Fruit fly (Drosophila melanogaster) whole organism, embryonic: ENCODE measurements around the gene Bicra.
A peak's percentile ranks its signal among the peaks of the same experiment; 100 is the strongest.

Source experiments
- Antp ChIP-seq: fragments of 200-800 bp; sonication (Bioruptor generic); optimal IDR thresholded peaks from 3 replicates; lab custom pipeline; 2016; ENCODE audit warnings: missing biosample characterization, missing genetic modification characterization
- Atf-2 ChIP-seq: fragments of 200-800 bp; sonication (Bioruptor generic); optimal IDR thresholded peaks from 2 replicates; lab custom pipeline; 2016; ENCODE audit warnings: missing biosample characterization, missing genetic modification characterization
- Atf6 ChIP-seq: fragments of 200-800 bp; sonication (Bioruptor generic); IDR thresholded peaks from 2 replicates; pipeline ENCODE4 v1.3.6; 2022; ENCODE audit warnings: missing biosample characterization, missing genetic modification characterization
- CG10147 ChIP-seq: fragments of 200-800 bp; sonication (Bioruptor generic); optimal IDR thresholded peaks from 2 replicates; lab custom pipeline; 2019; ENCODE audit warnings: missing biosample characterization, mild to moderate bottlenecking, missing genetic modification characterization, moderate library complexity
- CG11398 ChIP-seq: fragments of 200-800 bp; sonication (Bioruptor generic); optimal IDR thresholded peaks from 2 replicates; lab custom pipeline; 2016; ENCODE audit warnings: missing biosample characterization, missing genetic modification characterization
- CG11695 ChIP-seq: fragments of 200-800 bp; sonication (Bioruptor generic); IDR thresholded peaks from 3 replicates; pipeline ENCODE4 v1.3.6; 2022; ENCODE audit warnings: missing biosample characterization, missing genetic modification characterization
- CG12659 ChIP-seq: fragments of 200-800 bp; sonication (Bioruptor generic); optimal IDR thresholded peaks from 3 replicates; lab custom pipeline; 2017; ENCODE audit warnings: mild to moderate bottlenecking, missing biosample characterization, missing genetic modification reagents, missing genetic modification characterization
- CG12744 ChIP-seq: fragments of 200-800 bp; sonication (Bioruptor generic); optimal IDR thresholded peaks from 2 replicates; lab custom pipeline; 2016; ENCODE audit warnings: missing biosample characterization, missing genetic modification characterization
- CG13123 ChIP-seq: fragments of 200-800 bp; sonication (Bioruptor generic); optimal IDR thresholded peaks from 2 replicates; lab custom pipeline; 2016; ENCODE audit warnings: missing biosample characterization, missing genetic modification characterization
- CG13296 ChIP-seq: fragments of 200-800 bp; sonication (Bioruptor generic); optimal IDR thresholded peaks from 3 replicates; lab custom pipeline; 2018; ENCODE audit warnings: missing biosample characterization, mild to moderate bottlenecking, missing genetic modification characterization
- CG13775 ChIP-seq: fragments of 200-800 bp; sonication (Bioruptor generic); optimal IDR thresholded peaks from 3 replicates; lab custom pipeline; 2017; ENCODE audit warnings: missing biosample characterization, mild to moderate bottlenecking, missing genetic modification characterization
- CG15073 ChIP-seq: fragments of 200-800 bp; sonication (Bioruptor generic); optimal IDR thresholded peaks from 2 replicates; lab custom pipeline; 2016; ENCODE audit warnings: missing biosample characterization, missing genetic modification characterization
- CG16813 ChIP-seq: fragments of 200-800 bp; sonication (Bioruptor generic); IDR thresholded peaks from 3 replicates; pipeline ENCODE4 v1.3.6; 2022; ENCODE audit warnings: missing biosample characterization, missing genetic modification characterization; ENCODE audit not compliant: partially characterized antibody
- CG17568 ChIP-seq: fragments of 200-800 bp; sonication (Bioruptor generic); optimal IDR thresholded peaks from 2 replicates; lab custom pipeline; 2018; ENCODE audit warnings: missing biosample characterization, mild to moderate bottlenecking, missing genetic modification characterization, moderate library complexity
- CG17829 ChIP-seq: fragments of 200-800 bp; optimal IDR thresholded peaks from 2 replicates; lab custom pipeline; 2019; ENCODE audit warnings: missing biosample characterization, mild to moderate bottlenecking, missing genetic modification characterization, moderate library complexity
- CG18011 ChIP-seq: fragments of 200-800 bp; sonication (Bioruptor generic); optimal IDR thresholded peaks from 2 replicates; lab custom pipeline; 2017; ENCODE audit warnings: missing biosample characterization, missing genetic modification characterization, mild to moderate bottlenecking, moderate library complexity, missing genotype
- CG1832 ChIP-seq: fragments of 200-800 bp; sonication (Bioruptor generic); optimal IDR thresholded peaks from 2 replicates; lab custom pipeline; 2017; ENCODE audit warnings: missing biosample characterization, mild to moderate bottlenecking, missing genetic modification characterization, inconsistent platforms
- CG2202 ChIP-seq: fragments of 200-800 bp; sonication (Bioruptor generic); optimal IDR thresholded peaks from 2 replicates; lab custom pipeline; 2018; ENCODE audit warnings: missing biosample characterization, mild to moderate bottlenecking, missing genetic modification characterization
- CG33213 ChIP-seq: fragments of 200-800 bp; sonication (Bioruptor generic); optimal IDR thresholded peaks from 3 replicates; lab custom pipeline; 2016; ENCODE audit warnings: missing biosample characterization, missing genetic modification characterization
- CG4282 ChIP-seq: fragments of 200-800 bp; sonication (Bioruptor generic); optimal IDR thresholded peaks from 2 replicates; lab custom pipeline; 2016; ENCODE audit warnings: missing biosample characterization, missing genetic modification characterization
- CG9437 ChIP-seq: fragments of 200-800 bp; sonication (Bioruptor generic); optimal IDR thresholded peaks from 2 replicates; lab custom pipeline; 2018; ENCODE audit warnings: missing biosample characterization, mild to moderate bottlenecking, missing genetic modification characterization
- CG9609 ChIP-seq: fragments of 200-800 bp; sonication (Bioruptor generic); optimal IDR thresholded peaks from 3 replicates; lab custom pipeline; 2016; ENCODE audit warnings: missing biosample characterization, missing genetic modification characterization
- D19A ChIP-seq: fragments of 200-800 bp; optimal IDR thresholded peaks from 3 replicates; lab custom pipeline; 2019; ENCODE audit warnings: missing biosample characterization, mild to moderate bottlenecking, missing genetic modification characterization, moderate library complexity
- Eip74EF ChIP-seq, 2 experiments: fragments of 200-800 bp in 1 of 2; fragments of >200 bp in 1 of 2; sonication (Bioruptor generic) in 1 of 2; optimal IDR thresholded peaks; 2 replicates each; lab custom pipeline; 2017 to 2019; ENCODE audit warnings: missing biosample characterization in 2 of 2, missing genetic modification characterization in 2 of 2, mild to moderate bottlenecking in 1 of 2, moderate library complexity in 1 of 2
- Ets65A ChIP-seq: fragments of 200-800 bp; sonication (Bioruptor generic); peaks from one replicate; lab custom pipeline; 2016; ENCODE audit warnings: missing biosample characterization, missing genetic modification characterization
- Fer3 ChIP-seq: fragments of 200-800 bp; sonication (Bioruptor generic); optimal IDR thresholded peaks from 2 replicates; lab custom pipeline; 2018; ENCODE audit warnings: missing biosample characterization, mild to moderate bottlenecking, missing genetic modification characterization, moderate library complexity
- HLH4C ChIP-seq: fragments of 200-800 bp; sonication (Bioruptor generic); IDR thresholded peaks from 3 replicates; pipeline ENCODE4 v1.3.6; 2022; ENCODE audit warnings: missing biosample characterization, missing genetic modification characterization; ENCODE audit not compliant: partially characterized antibody
- HLH54F ChIP-seq: fragments of 200-800 bp; sonication (Bioruptor generic); optimal IDR thresholded peaks from 3 replicates; lab custom pipeline; 2016; ENCODE audit warnings: missing biosample characterization, missing genetic modification characterization
- Hey ChIP-seq: fragments of 200-800 bp; sonication (Bioruptor generic); optimal IDR thresholded peaks from 3 replicates; lab custom pipeline; 2018; ENCODE audit warnings: missing biosample characterization, mild to moderate bottlenecking, missing genetic modification characterization
- Meics ChIP-seq: fragments of 200-800 bp; sonication (Bioruptor generic); optimal IDR thresholded peaks from 2 replicates; lab custom pipeline; 2017; ENCODE audit warnings: missing biosample characterization, mild to moderate bottlenecking, missing genetic modification characterization
- Pdp1 ChIP-seq, 2 experiments: fragments of 200-800 bp; sonication (Bioruptor generic); optimal IDR thresholded peaks; 3 replicates each; lab custom pipeline; 2016; ENCODE audit warnings: missing biosample characterization in 2 of 2, missing genetic modification characterization in 2 of 2, mild to moderate bottlenecking in 1 of 2, moderate library complexity in 1 of 2
- Ravus ChIP-seq: fragments of 200-800 bp; sonication (Bioruptor generic); IDR thresholded peaks from 2 replicates; pipeline ENCODE4 v1.3.6; 2022; ENCODE audit warnings: missing biosample characterization, missing genetic modification characterization
- Stat92E ChIP-seq, 3 experiments: fragments of >200 bp in 2 of 3; fragments of 200-800 bp in 1 of 3; sonication (Bioruptor generic) in 1 of 3; optimal IDR thresholded peaks; 2 replicates each; lab custom pipeline; 2017 to 2019; ENCODE audit warnings: missing biosample characterization in 3 of 3, missing genetic modification characterization in 3 of 3, mild to moderate bottlenecking in 1 of 3, moderate library complexity in 1 of 3
- Tbp ChIP-seq: fragments of >200 bp; optimal IDR thresholded peaks from 2 replicates; lab custom pipeline; 2018; ENCODE audit warnings: missing biosample characterization, missing genetic modification characterization
- ap ChIP-seq: fragments of 200-800 bp; sonication (Bioruptor generic); IDR thresholded peaks from 2 replicates; pipeline ENCODE4 v1.3.6; 2022; ENCODE audit warnings: missing biosample characterization, missing genetic modification characterization
- bowl ChIP-seq: fragments of 200-800 bp; sonication (Bioruptor generic); IDR thresholded peaks from 2 replicates; pipeline ENCODE4 v1.3.6; 2022; ENCODE audit warnings: missing biosample characterization, missing genetic modification characterization
- bsh ChIP-seq, 2 experiments: fragments of 200-800 bp; sonication (Bioruptor generic); optimal IDR thresholded peaks; 2 replicates each; lab custom pipeline; 2017 to 2018; ENCODE audit warnings: mild to moderate bottlenecking in 2 of 2, missing biosample characterization in 2 of 2, missing genetic modification characterization in 2 of 2, moderate library complexity in 1 of 2
- chif ChIP-seq, 2 experiments: fragments of 200-800 bp; sonication (Bioruptor generic); optimal IDR thresholded peaks; 3 replicates each; lab custom pipeline; 2016; ENCODE audit warnings: missing biosample characterization in 2 of 2, missing genetic modification characterization in 2 of 2
- emc ChIP-seq: fragments of 200-800 bp; sonication (Bioruptor generic); optimal IDR thresholded peaks from 2 replicates; lab custom pipeline; 2016; ENCODE audit warnings: missing biosample characterization, missing genetic modification characterization
- fd3F ChIP-seq: fragments of 200-800 bp; sonication (Bioruptor generic); optimal IDR thresholded peaks from 2 replicates; lab custom pipeline; 2018; ENCODE audit warnings: missing biosample characterization, mild to moderate bottlenecking, missing genetic modification characterization, moderate library complexity
- gfzf ChIP-seq: fragments of 200-800 bp; sonication (Bioruptor generic); optimal IDR thresholded peaks from 2 replicates; lab custom pipeline; 2016; ENCODE audit warnings: missing biosample characterization, mild to moderate bottlenecking, missing genetic modification characterization, moderate library complexity
- her ChIP-seq: fragments of 200-800 bp; sonication (Bioruptor generic); optimal IDR thresholded peaks from 2 replicates; lab custom pipeline; 2016; ENCODE audit warnings: missing biosample characterization, missing genetic modification characterization
- kni ChIP-seq: fragments of 200-800 bp; sonication (Bioruptor generic); optimal IDR thresholded peaks from 3 replicates; lab custom pipeline; 2017; ENCODE audit warnings: mild to moderate bottlenecking, missing biosample characterization, missing genetic modification reagents, missing genetic modification characterization
- phol ChIP-seq: fragments of 200-800 bp; sonication (Bioruptor generic); optimal IDR thresholded peaks from 3 replicates; lab custom pipeline; 2018; ENCODE audit warnings: missing biosample characterization, mild to moderate bottlenecking, missing genetic modification characterization, moderate library complexity
- repo ChIP-seq: fragments of 200-800 bp; sonication (Bioruptor generic); optimal IDR thresholded peaks from 2 replicates; lab custom pipeline; 2016; ENCODE audit warnings: missing biosample characterization, missing genetic modification characterization
- row ChIP-seq: fragments of 200-800 bp; sonication (Bioruptor generic); IDR thresholded peaks from 3 replicates; pipeline ENCODE4 v1.3.6; 2022; ENCODE audit warnings: missing biosample characterization, missing genetic modification characterization
- sens ChIP-seq: fragments of 200-800 bp; sonication (Bioruptor generic); peaks from one replicate; lab custom pipeline; 2016; ENCODE audit warnings: missing biosample characterization, missing genetic modification characterization
- sqz ChIP-seq: fragments of 200-800 bp; sonication (Bioruptor generic); optimal IDR thresholded peaks from 3 replicates; lab custom pipeline; 2018; ENCODE audit warnings: missing biosample characterization, mild to moderate bottlenecking, missing genetic modification characterization
- toy ChIP-seq: fragments of 200-800 bp; sonication (Bioruptor generic); IDR thresholded peaks from 2 replicates; pipeline ENCODE4 v1.3.6; 2022; ENCODE audit warnings: missing biosample characterization, missing genetic modification characterization
- vnd ChIP-seq: fragments of 200-800 bp; sonication (Bioruptor generic); IDR thresholded peaks from 3 replicates; pipeline ENCODE4 v1.3.6; 2022; ENCODE audit warnings: missing biosample characterization, missing genetic modification characterization; ENCODE audit not compliant: partially characterized antibody

The Bicra gene

dm6 chr3R:29151621-29152092, 88.8 kb downstream of the Bicra start, which contains the start of gene eIF2D (continued):
- peak; percentile 17 for TF ChIP-seq Antp (GFP tag; lab: Kevin White, UChicago)
- no peak for TF ChIP-seq Atf-2 (GFP tag; lab: Kevin White, UChicago)
- peak; percentile 72 for TF ChIP-seq Meics (GFP tag; lab: Kevin White, UChicago)
- TF ChIP-seq sens (GFP tag; lab: Kevin White, UChicago), result peak; percentile 96
- TF ChIP-seq repo, result no peak
- peak; percentile 32 for TF ChIP-seq fd3F (GFP tag; lab: Kevin White, UChicago)
- TF ChIP-seq CG15073 (GFP tag; lab: Kevin White, UChicago), result no peak
- peak; percentile 1 for TF ChIP-seq gfzf (GFP tag; lab: Kevin White, UChicago)
- TF ChIP-seq Eip74EF (GFP tag; optimal IDR thresholded peaks at IDR 0.05; lab: Kevin White, UChicago), result peak in 1 of 2 experiments; percentile 63
- no peak for TF ChIP-seq CG2202
- peak; percentile 47 for TF ChIP-seq CG12744 (GFP tag; lab: Kevin White, UChicago)
- TF ChIP-seq CG10147 (GFP tag; lab: Kevin White, UChicago), result peak; percentile 57
- peak; percentile 29 to 45 for TF ChIP-seq Pdp1 (GFP tag; optimal IDR thresholded peaks at IDR 0.05; lab: Kevin White, UChicago)
- peak; percentile 30 for TF ChIP-seq CG18011 (GFP tag; lab: Kevin White, UChicago)
- no peak for TF ChIP-seq Stat92E (GFP tag; optimal IDR thresholded peaks at IDR 0.05; lab: Kevin White, UChicago)
- no peak for TF ChIP-seq HLH4C (GFP tag; lab: Robert Waterston, UW)
- peak; percentile 53 for TF ChIP-seq CG12659 (GFP tag; lab: Kevin White, UChicago)
- TF ChIP-seq CG13775 (GFP tag; lab: Kevin White, UChicago), result peak; percentile 60
- no peak for TF ChIP-seq Ravus (GFP tag; lab: Robert Waterston, UW)
- no peak for TF ChIP-seq vnd (GFP tag; lab: Robert Waterston, UW)
- TF ChIP-seq sqz, result no peak
- no peak for TF ChIP-seq Hey (tag; lab: Kevin White, UChicago)
- peak; percentile 1 to 61 for TF ChIP-seq bsh (GFP tag; optimal IDR thresholded peaks at IDR 0.05; lab: Kevin White, UChicago)
- no peak for TF ChIP-seq CG33213 (GFP tag; lab: Kevin White, UChicago)
- no peak for TF ChIP-seq emc (GFP tag; lab: Kevin White, UChicago)
- TF ChIP-seq bowl (GFP tag; lab: Robert Waterston, UW), result no peak
- no peak for TF ChIP-seq Tbp (GFP tag; lab: Kevin White, UChicago)
- no peak for TF ChIP-seq CG16813 (GFP tag; lab: Robert Waterston, UW)
- peak; percentile 78 for TF ChIP-seq CG11695 (GFP tag; lab: Robert Waterston, UW)
- TF ChIP-seq CG4282 (GFP tag; lab: Kevin White, UChicago), result no peak
- peak; percentile 24 for TF ChIP-seq kni (GFP tag; lab: Kevin White, UChicago)
- peak; percentile 85 for TF ChIP-seq phol (tag; lab: Kevin White, UChicago)
- TF ChIP-seq CG17568 (GFP tag; lab: Kevin White, UChicago), result no peak
- peak; percentile 1 for TF ChIP-seq CG13123 (GFP tag; lab: Kevin White, UChicago)
- TF ChIP-seq HLH54F, result no peak
- peak; percentile 21 for TF ChIP-seq CG9437 (GFP tag; lab: Kevin White, UChicago)
- peak; percentile 60 for TF ChIP-seq Fer3
- no peak for TF ChIP-seq her (GFP tag; lab: Kevin White, UChicago)
- TF ChIP-seq CG17829 (tag; lab: Kevin White, UChicago), result peak; percentile 81
- peak; percentile 62 for TF ChIP-seq CG13296 (GFP tag; lab: Kevin White, UChicago)
- peak; percentile 74 for TF ChIP-seq Atf6 (GFP tag; lab: Robert Waterston, UW)
- no peak for TF ChIP-seq CG1832
- TF ChIP-seq ap (GFP tag; lab: Robert Waterston, UW), result 0 out of 2 replicates have a peak, but pooled peaks have one; percentile 21
- no peak for TF ChIP-seq toy
- no peak for TF ChIP-seq D19A (tag; lab: Kevin White, UChicago)
- TF ChIP-seq CG11398 (GFP tag; lab: Kevin White, UChicago), result no peak
- TF ChIP-seq CG9609 (GFP tag; lab: Kevin White, UChicago), result no peak
- peak; percentile 87 for TF ChIP-seq row (GFP tag; lab: Robert Waterston, UW)
- TF ChIP-seq Ets65A, result no peak
- peak; percentile 37 for TF ChIP-seq chif (GFP tag; optimal IDR thresholded peaks at IDR 0.05; lab: Kevin White, UChicago)
